Worm (Caenorhabditis elegans) whole organism, young adult: ENCODE measurements around the gene ape-1.
A peak's percentile ranks its signal among the peaks of the same experiment; 100 is the strongest.

ENCODE experiments used
- B0035.1 ChIP-seq: sonication (generic microtip); optimal IDR thresholded peaks from 2 replicates; lab custom pipeline; 2016; ENCODE audit warnings: missing genetic modification characterization, mild to moderate bottlenecking, missing compliant biosample characterization, missing genotype, missing genetic modification reagents
- B0261.1 ChIP-seq: sonication (generic microtip); optimal IDR thresholded peaks from 2 replicates; lab custom pipeline; 2016; ENCODE audit warnings: mild to moderate bottlenecking, missing genetic modification characterization, moderate library complexity, missing compliant biosample characterization
- B0336.3 ChIP-seq: fragments of 200-800 bp; sonication (Bioruptor generic); IDR thresholded peaks from 2 replicates; pipeline ENCODE4 v1.3.6; 2022; ENCODE audit warnings: missing genetic modification characterization, missing compliant biosample characterization
- C17E4.6 ChIP-seq: fragments of 200-800 bp; sonication (Bioruptor generic); IDR thresholded peaks from 2 replicates; pipeline ENCODE4 v1.3.6; 2022; ENCODE audit warnings: missing genetic modification reagents, missing genetic modification characterization, missing compliant biosample characterization
- D2030.7 ChIP-seq: fragments of 200-800 bp; sonication (Bioruptor generic); IDR thresholded peaks from 2 replicates; pipeline ENCODE4 v1.3.6; 2022; ENCODE audit warnings: missing genetic modification reagents, missing genetic modification characterization, missing compliant biosample characterization
- F10E7.11 ChIP-seq: sonication (generic microtip); optimal IDR thresholded peaks from 2 replicates; lab custom pipeline; 2017; ENCODE audit warnings: mild to moderate bottlenecking, missing genetic modification characterization, moderate library complexity, missing compliant biosample characterization
- F23B12.7 ChIP-seq: sonication (generic microtip); optimal IDR thresholded peaks from 2 replicates; lab custom pipeline; 2017; ENCODE audit warnings: missing genetic modification characterization, mild to moderate bottlenecking, missing compliant biosample characterization, antibody characterized with exemption, moderate library complexity; ENCODE audit not compliant: insufficient read depth
- F52B5.7 ChIP-seq: sonication (generic microtip); optimal IDR thresholded peaks from 2 replicates; lab custom pipeline; 2016; ENCODE audit warnings: mild to moderate bottlenecking, missing genetic modification characterization, missing compliant biosample characterization
- F55B11.4 ChIP-seq: sonication (generic microtip); optimal IDR thresholded peaks from 2 replicates; lab custom pipeline; 2016; ENCODE audit warnings: missing compliant biosample characterization, missing genetic modification characterization, borderline replicate concordance; ENCODE audit not compliant: insufficient read depth
- F57A8.1 ChIP-seq: fragments of 200-800 bp; sonication (Bioruptor generic); optimal IDR thresholded peaks from 2 replicates; lab custom pipeline; 2018; ENCODE audit warnings: mild to moderate bottlenecking, missing genetic modification characterization, moderate library complexity, missing compliant biosample characterization
- K12H6.12 ChIP-seq: fragments of 200-800 bp; sonication (Bioruptor generic); optimal IDR thresholded peaks from 2 replicates; lab custom pipeline; 2018; ENCODE audit warnings: mild to moderate bottlenecking, missing genetic modification characterization, missing compliant biosample characterization
- Y53F4B.3 ChIP-seq: fragments of 200-800 bp; sonication (Bioruptor generic); IDR thresholded peaks from 2 replicates; pipeline ENCODE4 v1.3.6; 2022; ENCODE audit warnings: missing genetic modification reagents, missing genetic modification characterization, missing compliant biosample characterization
- Y67H2A.10 ChIP-seq: fragments of 200-800 bp; sonication (Bioruptor generic); conservative IDR thresholded peaks from 2 replicates; pipeline ENCODE4 v1.3.6; 2022; ENCODE audit warnings: missing genetic modification reagents, missing genetic modification characterization, missing compliant biosample characterization
- Y95B8A.8 ChIP-seq: fragments of 200-800 bp; sonication (Bioruptor generic); IDR thresholded peaks from 2 replicates; pipeline ENCODE4 v1.3.6; 2022; ENCODE audit warnings: missing genetic modification reagents, missing genetic modification characterization, missing compliant biosample characterization
- ZK185.1 ChIP-seq: sonication (generic microtip); optimal IDR thresholded peaks from 2 replicates; lab custom pipeline; 2016; ENCODE audit warnings: mild to moderate bottlenecking, missing genetic modification characterization, missing compliant biosample characterization; ENCODE audit not compliant: poor library complexity, severe bottlenecking
- ama-1 ChIP-seq, 3 experiments: fragments of 150-350 bp in 1 of 3; sonication (generic microtip) in 2 of 3; optimal IDR thresholded peaks; 2 replicates each; lab custom pipeline; 2014 to 2018; ENCODE audit warnings: missing biosample characterization in 2 of 3, missing genetic modification characterization in 2 of 3, missing genetic modification reagents in 2 of 3
- attf-3 ChIP-seq: fragments of 200-800 bp; sonication (Bioruptor generic); conservative IDR thresholded peaks from 2 replicates; pipeline ENCODE4 v1.3.6; 2022; ENCODE audit warnings: missing genetic modification reagents, missing genetic modification characterization, missing compliant biosample characterization
- attf-6 ChIP-seq: fragments of 200-800 bp; sonication (Bioruptor generic); IDR thresholded peaks from 2 replicates; pipeline ENCODE4 v1.3.6; 2022; ENCODE audit warnings: missing genetic modification reagents, missing genetic modification characterization, missing compliant biosample characterization
- cebp-1 ChIP-seq, 2 experiments: fragments of 200-800 bp in 1 of 2; sonication (Bioruptor generic) in 1 of 2; sonication (generic microtip) in 1 of 2; IDR thresholded peaks in 1 of 2; optimal IDR thresholded peaks in 1 of 2; 2 replicates each; pipeline versions ENCODE4 v1.3.6 to Lab custom; 2017 to 2022; ENCODE audit warnings: missing compliant biosample characterization in 2 of 2, missing genetic modification characterization in 2 of 2, mild to moderate bottlenecking in 1 of 2, missing genetic modification reagents in 1 of 2, moderate library complexity in 1 of 2
- cebp-2 ChIP-seq: fragments of 200-800 bp; sonication (Bioruptor generic); IDR thresholded peaks from 2 replicates; pipeline ENCODE4 v1.3.6; 2022; ENCODE audit warnings: missing genetic modification characterization, missing compliant biosample characterization
- die-1 ChIP-seq: sonication (generic microtip); optimal IDR thresholded peaks from 2 replicates; lab custom pipeline; 2016; ENCODE audit warnings: missing genotype, mild to moderate bottlenecking, missing genetic modification characterization, missing compliant biosample characterization
- dpl-1 ChIP-seq: fragments of 150-350 bp; optimal IDR thresholded peaks from 2 replicates; lab custom pipeline; 2014; ENCODE audit warnings: missing biosample characterization, missing genetic modification reagents, missing genetic modification characterization
- hlh-12 ChIP-seq: sonication (generic microtip); optimal IDR thresholded peaks from 2 replicates; lab custom pipeline; 2016; ENCODE audit warnings: missing genetic modification characterization, missing compliant biosample characterization
- hmg-1.2 ChIP-seq: fragments of 200-800 bp; sonication (Bioruptor generic); IDR thresholded peaks from 2 replicates; pipeline ENCODE4 v1.3.6; 2022; ENCODE audit warnings: missing genetic modification reagents, missing genetic modification characterization, missing compliant biosample characterization
- hmg-20 ChIP-seq: fragments of 200-800 bp; sonication (Bioruptor generic); IDR thresholded peaks from 2 replicates; pipeline ENCODE4 v1.3.6; 2022; ENCODE audit warnings: missing genetic modification reagents, missing genetic modification characterization, missing compliant biosample characterization
- hsf-1 ChIP-seq: fragments of 200-800 bp; sonication (Bioruptor generic); IDR thresholded peaks from 2 replicates; pipeline ENCODE4 v1.3.6; 2022; ENCODE audit warnings: missing genetic modification reagents, missing genetic modification characterization, missing compliant biosample characterization
- lin-26 ChIP-seq: fragments of 200-800 bp; sonication (Bioruptor generic); IDR thresholded peaks from 2 replicates; pipeline ENCODE4 v1.3.6; 2022; ENCODE audit warnings: missing genetic modification reagents, missing genetic modification characterization, missing compliant biosample characterization
- lin-35 ChIP-seq, 3 experiments: fragments of 150-350 bp in 2 of 3; sonication (generic microtip) in 1 of 3; optimal IDR thresholded peaks; 2 replicates each; lab custom pipeline; 2014 to 2018; ENCODE audit warnings: missing biosample characterization in 3 of 3, missing genetic modification characterization in 3 of 3, missing genetic modification reagents in 3 of 3
- lin-40 ChIP-seq: sonication (generic microtip); optimal IDR thresholded peaks from 2 replicates; lab custom pipeline; 2016; ENCODE audit warnings: missing genetic modification characterization, mild to moderate bottlenecking, missing compliant biosample characterization, missing genotype, missing genetic modification reagents
- lir-1 ChIP-seq: fragments of 200-800 bp; sonication (Bioruptor generic); conservative IDR thresholded peaks from 2 replicates; pipeline ENCODE4 v1.3.6; 2022; ENCODE audit warnings: missing genetic modification reagents, missing genetic modification characterization, missing compliant biosample characterization
- lsl-1 ChIP-seq: fragments of 200-800 bp; sonication (Bioruptor generic); optimal IDR thresholded peaks from 2 replicates; lab custom pipeline; 2018; ENCODE audit warnings: mild to moderate bottlenecking, missing genetic modification characterization, moderate library complexity, missing compliant biosample characterization
- madf-10 ChIP-seq: sonication (generic microtip); optimal IDR thresholded peaks from 2 replicates; lab custom pipeline; 2016; ENCODE audit warnings: mild to moderate bottlenecking, missing genetic modification characterization, missing compliant biosample characterization
- madf-3 ChIP-seq: fragments of 200-800 bp; sonication (Bioruptor generic); IDR thresholded peaks from 2 replicates; pipeline ENCODE4 v1.3.6; 2022; ENCODE audit warnings: missing genetic modification reagents, missing genetic modification characterization, missing compliant biosample characterization
- madf-6 ChIP-seq: fragments of 200-800 bp; sonication (Bioruptor generic); IDR thresholded peaks from 2 replicates; pipeline ENCODE4 v1.3.6; 2022; ENCODE audit warnings: missing genetic modification reagents, missing genetic modification characterization, missing compliant biosample characterization
- madf-8 ChIP-seq: fragments of 200-800 bp; sonication (Bioruptor generic); conservative IDR thresholded peaks from 2 replicates; pipeline ENCODE4 v1.3.6; 2022; ENCODE audit warnings: missing genetic modification reagents, missing genetic modification characterization, missing compliant biosample characterization
- mel-28 ChIP-seq: sonication (generic microtip); optimal IDR thresholded peaks from 2 replicates; lab custom pipeline; 2016; ENCODE audit warnings: borderline replicate concordance, mild to moderate bottlenecking, missing genetic modification characterization, missing compliant biosample characterization
- nfya-2 ChIP-seq: fragments of 200-800 bp; sonication (Bioruptor generic); IDR thresholded peaks from 2 replicates; pipeline ENCODE4 v1.3.6; 2022; ENCODE audit warnings: missing genetic modification reagents, missing genetic modification characterization, missing compliant biosample characterization
- nhr-120 ChIP-seq: fragments of 200-800 bp; sonication (Bioruptor generic); IDR thresholded peaks from 2 replicates; pipeline ENCODE4 v1.3.6; 2022; ENCODE audit warnings: missing genetic modification characterization, missing compliant biosample characterization
- nhr-179 ChIP-seq: sonication (generic microtip); optimal IDR thresholded peaks from 2 replicates; lab custom pipeline; 2016; ENCODE audit warnings: mild to moderate bottlenecking, missing genetic modification characterization, missing compliant biosample characterization
- nhr-80 ChIP-seq: sonication (generic microtip); optimal IDR thresholded peaks from 2 replicates; lab custom pipeline; 2016; ENCODE audit warnings: missing genetic modification characterization, missing compliant biosample characterization
- pbrm-1 ChIP-seq: fragments of 200-800 bp; sonication (Bioruptor generic); IDR thresholded peaks from 2 replicates; pipeline ENCODE4 v1.3.6; 2022; ENCODE audit warnings: missing genetic modification reagents, missing genetic modification characterization, missing compliant biosample characterization
- sea-2 ChIP-seq: fragments of 200-800 bp; sonication (Bioruptor generic); IDR thresholded peaks from 2 replicates; pipeline ENCODE4 v1.3.6; 2022; ENCODE audit warnings: missing genetic modification characterization, missing compliant biosample characterization
- tbp1 ChIP-seq: fragments of 200-800 bp; sonication (Bioruptor generic); optimal IDR thresholded peaks from 2 replicates; lab custom pipeline; 2018; ENCODE audit warnings: mild to moderate bottlenecking, missing genetic modification characterization, missing compliant biosample characterization
- zfh-2 ChIP-seq: fragments of 200-800 bp; sonication (Bioruptor generic); conservative IDR thresholded peaks from 2 replicates; pipeline ENCODE4 v1.3.6; 2022; ENCODE audit warnings: missing genetic modification reagents, missing genetic modification characterization, missing compliant biosample characterization
- ztf-18 ChIP-seq: sonication (generic microtip); optimal IDR thresholded peaks from 2 replicates; lab custom pipeline; 2016; ENCODE audit warnings: missing genotype, mild to moderate bottlenecking, missing genetic modification characterization, missing compliant biosample characterization

The ape-1 gene

DNA sequence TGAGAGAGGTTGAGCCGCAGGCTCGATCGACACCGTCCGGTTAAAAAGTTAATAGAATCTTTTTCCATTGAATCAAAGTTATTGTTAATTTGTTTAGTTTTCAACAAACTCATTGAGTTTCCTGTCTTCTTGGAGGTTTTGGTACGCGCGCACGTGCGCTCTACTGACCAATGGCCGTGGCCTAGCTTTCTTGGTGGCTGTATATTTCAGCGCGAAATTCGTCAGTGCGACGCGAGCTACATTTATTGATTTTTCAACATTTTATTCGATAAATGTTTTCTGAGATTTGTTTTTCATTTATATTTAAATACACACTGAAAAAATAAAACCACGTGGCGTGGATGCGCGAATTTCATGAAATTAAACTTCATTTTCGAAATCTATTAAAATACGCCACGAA lies 31.6 kb upstream of the ape-1 start, which contains the start of gene bir-1 (continued):
- TF ChIP-seq attf-6 (GFP tag; lab: Robert Waterston, UW) (no peak), cebp-1 (GFP tag; IDR thresholded peaks at IDR 0.05; lab: Robert Waterston, UW) (no peak), cebp-1 (tag; optimal IDR thresholded peaks at IDR 0.05; lab: Kevin White, UChicago) (peak; percentile 52), pbrm-1 (GFP tag; lab: Robert Waterston, UW) (0 out of 2 replicates have a peak, but pooled peaks have one; percentile 27), F55B11.4 (tag; lab: Kevin White, UChicago) (no peak), cebp-2 (GFP tag; lab: Robert Waterston, UW) (no peak), nfya-2 (GFP tag; lab: Robert Waterston, UW) (no peak), nhr-120 (GFP tag; lab: Robert Waterston, UW) (no peak), madf-6 (GFP tag; lab: Robert Waterston, UW) (peak; percentile 57; the same call in 1 of the 2 replicates), nhr-80 (tag; lab: Kevin White, UChicago) (peak; percentile 50), madf-10 (peak; percentile 35), K12H6.12 (peak; percentile 1), F23B12.7 (tag; lab: Kevin White, UChicago) (no peak), hsf-1 (GFP tag; lab: Robert Waterston, UW) (no peak), ztf-18 (tag; lab: Kevin White, UChicago) (peak; percentile 35), D2030.7 (GFP tag; lab: Robert Waterston, UW) (peak; percentile 66), nhr-179 (tag; lab: Kevin White, UChicago) (no peak), madf-8 (GFP tag; lab: Robert Waterston, UW) (peak; percentile 15; the same call in 1 of the 2 replicates), B0261.1 (tag; lab: Kevin White, UChicago) (no peak), lin-35 (GFP tag; optimal IDR thresholded peaks at IDR 0.05; lab: Kevin White, UChicago) (no peak), hmg-20 (GFP tag; lab: Robert Waterston, UW) (no peak), Y67H2A.10 (GFP tag; lab: Robert Waterston, UW) (0 out of 2 replicates have a peak, but pooled peaks have one; percentile 23), ama-1 (optimal IDR thresholded peaks at IDR 0.05; lab: Kevin White, UChicago) (no peak), ama-1 (GFP tag; optimal IDR thresholded peaks at IDR 0.05; lab: Kevin White, UChicago) (no peak), lsl-1 (GFP tag; lab: Kevin White, UChicago) (peak; percentile 40), attf-3 (GFP tag; lab: Robert Waterston, UW) (peak; percentile 22; the same call in 1 of the 2 replicates), hlh-12 (no peak), F52B5.7 (tag; lab: Kevin White, UChicago) (no peak), F57A8.1 (GFP tag; lab: Kevin White, UChicago) (no peak), Y53F4B.3 (no peak), sea-2 (GFP tag; lab: Robert Waterston, UW) (no peak), zfh-2 (GFP tag; lab: Robert Waterston, UW) (0 out of 2 replicates have a peak, but pooled peaks have one; percentile 8), Y95B8A.8 (GFP tag; lab: Robert Waterston, UW) (peak; percentile 46; the same call in 1 of the 2 replicates), lin-26 (no peak), F10E7.11 (tag; lab: Kevin White, UChicago) (no peak)
- TF ChIP-seq, all 124 proteins: peak for 33

DNA sequence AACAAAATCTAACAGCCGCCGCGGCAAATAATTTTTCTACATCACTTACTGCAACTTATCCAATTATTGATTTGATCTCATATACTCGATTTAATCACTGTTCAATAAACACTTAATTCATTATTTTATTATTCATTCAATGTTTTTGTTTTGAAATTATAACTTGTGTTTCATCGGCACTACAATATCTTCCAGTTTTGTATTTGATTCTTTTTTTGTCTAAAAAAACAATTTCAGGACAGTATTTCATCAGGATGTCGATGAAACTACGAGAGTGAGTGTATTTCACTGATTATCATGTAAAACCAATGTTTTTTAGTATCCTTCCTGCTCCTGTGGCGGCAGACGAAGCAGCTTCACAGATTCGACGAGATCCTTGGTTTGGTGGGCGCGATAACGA lies 30.5 kb upstream of the ape-1 start, which contains the start of gene skp-1:
Gene skp-1, plus strand, starts transcription at position 238 of the 400 bp plus-strand sequence.
- TF ChIP-seq C17E4.6 (GFP tag; lab: Robert Waterston, UW) = no peak
- TF ChIP-seq cebp-2 (GFP tag; lab: Robert Waterston, UW) = no peak
- TF ChIP-seq lin-40 (tag; lab: Kevin White, UChicago) = no peak
- TF ChIP-seq mel-28 (tag; lab: Kevin White, UChicago) = no peak
- TF ChIP-seq tbp1 (GFP tag; lab: Kevin White, UChicago) = no peak
- no peak for TF ChIP-seq die-1 (tag; lab: Kevin White, UChicago)
- no peak for TF ChIP-seq ZK185.1 (tag; lab: Kevin White, UChicago)
- TF ChIP-seq K12H6.12 = no peak
- TF ChIP-seq hlh-12 = no peak
- no peak for TF ChIP-seq hmg-1.2 (GFP tag; lab: Robert Waterston, UW)
- no peak for TF ChIP-seq madf-3 (GFP tag; lab: Robert Waterston, UW)
- TF ChIP-seq Y67H2A.10 (GFP tag; lab: Robert Waterston, UW) = no peak
- TF ChIP-seq lir-1 (GFP tag; lab: Robert Waterston, UW) = no peak
- TF ChIP-seq B0336.3 (GFP tag; lab: Robert Waterston, UW) = no peak; the same call in 1 of the 2 replicates
- no peak for TF ChIP-seq dpl-1
- no peak for TF ChIP-seq B0035.1 (tag; lab: Kevin White, UChicago)
